Fruit fly (Drosophila melanogaster) whole organism, wandering third instar larva: Measurements from ENCODE around the gene CG14641.

ENCODE experiments used
- CG32264 ChIP-seq: fragments of 200-800 bp; sonication (Bioruptor generic); optimal IDR thresholded peaks from 2 replicates; lab custom pipeline; 2016; ENCODE audit warnings: missing biosample characterization, missing genetic modification characterization
- N ChIP-seq: fragments of >200 bp; optimal IDR thresholded peaks from 2 replicates; lab custom pipeline; 2018; ENCODE audit warnings: missing biosample characterization, missing external identifiers, missing genetic modification characterization
- h ChIP-seq: fragments of 200-800 bp; sonication (Bioruptor generic); optimal IDR thresholded peaks from 3 replicates; lab custom pipeline; 2016; ENCODE audit warnings: missing biosample characterization, mild to moderate bottlenecking, missing genetic modification characterization

- TF ChIP-seq N (GFP tag; lab: Kevin White, UChicago) (peak; percentile 86), h (GFP tag; lab: Kevin White, UChicago) (no peak), CG32264 (no peak)
Measured at dm6 chr3R:4232139-4233017, at the start of gene CG14641.
